Worm (Caenorhabditis elegans): ENCODE measurements around the gene arl-8.
A peak's percentile ranks its signal among the peaks of the same experiment; 100 is the strongest.

arl-8 gene

DNA sequence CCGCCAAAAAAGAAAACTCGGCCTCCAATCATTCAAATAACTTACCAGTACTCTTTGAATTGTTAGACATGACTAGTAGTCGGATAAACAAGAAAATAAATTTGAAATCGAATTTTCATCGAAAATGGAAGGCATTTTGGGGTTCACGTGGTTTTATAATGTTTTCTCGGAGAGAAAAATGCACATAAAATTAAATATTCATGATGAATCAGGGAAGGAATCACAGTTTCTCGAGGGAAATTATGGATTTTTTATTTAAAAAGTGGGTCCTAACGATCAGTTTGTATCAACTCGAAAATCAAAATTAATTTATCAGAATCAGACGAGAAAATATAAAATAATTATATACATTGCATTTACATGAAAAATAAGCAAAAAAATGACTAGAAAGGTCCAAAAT, 32.6 kb upstream of the arl-8 start, which contains the start of gene Y57G11C.5:
TSS of gene Y57G11C.5 (minus strand) at position 101 of the 400 bp plus-strand sequence.
- TF ChIP-seq pha-2 (tag; optimal IDR thresholded peaks at IDR 0.05) (no peak), dmd-4 (tag; optimal IDR thresholded peaks at IDR 0.05; ENCODE audit: borderline replicate concordance) (no peak), hlh-30 (tag; optimal IDR thresholded peaks at IDR 0.05; ENCODE audit: insufficient read depth) (no peak), ztf-16 (tag; optimal IDR thresholded peaks at IDR 0.05) (no peak), tbx-2 (tag; optimal IDR thresholded peaks at IDR 0.05) (no peak), unc-86 (tag; optimal IDR thresholded peaks at IDR 0.05) (no peak), hlh-15 (tag; optimal IDR thresholded peaks at IDR 0.05) (no peak), unc-3 (GFP tag; conservative IDR thresholded peaks at IDR 0.05) (no peak), unc-3 (tag; optimal IDR thresholded peaks at IDR 0.05) (no peak), K02D7.2 (tag; optimal IDR thresholded peaks at IDR 0.05) (no peak), npax-4 (tag; optimal IDR thresholded peaks at IDR 0.05) (no peak), lim-6 (tag; optimal IDR thresholded peaks at IDR 0.05) (no peak), nhr-11 (tag; optimal IDR thresholded peaks at IDR 0.05) (no peak), syd-9 (tag; optimal IDR thresholded peaks at IDR 0.05) (no peak), sdc-2 (tag; optimal IDR thresholded peaks at IDR 0.05) (no peak), eyg-1 (tag; optimal IDR thresholded peaks at IDR 0.05) (no peak), sox-4 (tag; optimal IDR thresholded peaks at IDR 0.05) (no peak)

DNA sequence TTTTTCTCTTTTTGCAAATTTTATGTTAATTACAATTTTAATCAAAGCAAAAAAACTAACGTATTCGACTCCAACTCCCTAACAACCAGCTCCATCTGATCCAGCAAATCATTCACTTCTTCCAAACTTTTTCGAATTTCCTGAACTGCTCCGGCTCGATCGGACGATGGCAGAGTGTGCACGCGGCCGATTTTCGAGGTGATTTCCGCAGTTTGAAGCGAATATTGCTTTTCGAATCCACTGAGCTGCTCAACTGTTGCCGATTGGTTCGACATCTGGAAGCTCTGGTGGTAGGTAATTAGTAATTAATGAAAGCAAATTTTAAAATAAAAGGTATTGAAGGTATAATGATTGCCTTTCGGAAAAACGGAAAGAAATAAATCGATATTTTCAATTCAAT, 31.6 kb upstream of the arl-8 start, which contains the start of gene vti-1:
TSS of gene vti-1 (minus strand) at position 284 of the 400 bp plus-strand sequence.
- no peak for TF ChIP-seq ceh-18 (tag; optimal IDR thresholded peaks at IDR 0.05)
- no peak for TF ChIP-seq ceh-48 (tag; optimal IDR thresholded peaks at IDR 0.05)
- no peak for TF ChIP-seq npax-4 (tag; optimal IDR thresholded peaks at IDR 0.05)
- no peak for TF ChIP-seq odd-2 (tag; optimal IDR thresholded peaks at IDR 0.05)
- no peak for TF ChIP-seq sdc-2 (tag; optimal IDR thresholded peaks at IDR 0.05)
- TF ChIP-seq zip-5 (tag; optimal IDR thresholded peaks at IDR 0.05), result no peak
- no peak for TF ChIP-seq pat-9 (tag; optimal IDR thresholded peaks at IDR 0.05)
- TF ChIP-seq C08G9.2 (tag; optimal IDR thresholded peaks at IDR 0.05), result no peak
- no peak for TF ChIP-seq ceh-2 (tag; optimal IDR thresholded peaks at IDR 0.05)
- no peak for TF ChIP-seq fkh-10 (GFP tag; optimal IDR thresholded peaks at IDR 0.05)
- TF ChIP-seq unc-86 (tag; optimal IDR thresholded peaks at IDR 0.05), result no peak

DNA sequence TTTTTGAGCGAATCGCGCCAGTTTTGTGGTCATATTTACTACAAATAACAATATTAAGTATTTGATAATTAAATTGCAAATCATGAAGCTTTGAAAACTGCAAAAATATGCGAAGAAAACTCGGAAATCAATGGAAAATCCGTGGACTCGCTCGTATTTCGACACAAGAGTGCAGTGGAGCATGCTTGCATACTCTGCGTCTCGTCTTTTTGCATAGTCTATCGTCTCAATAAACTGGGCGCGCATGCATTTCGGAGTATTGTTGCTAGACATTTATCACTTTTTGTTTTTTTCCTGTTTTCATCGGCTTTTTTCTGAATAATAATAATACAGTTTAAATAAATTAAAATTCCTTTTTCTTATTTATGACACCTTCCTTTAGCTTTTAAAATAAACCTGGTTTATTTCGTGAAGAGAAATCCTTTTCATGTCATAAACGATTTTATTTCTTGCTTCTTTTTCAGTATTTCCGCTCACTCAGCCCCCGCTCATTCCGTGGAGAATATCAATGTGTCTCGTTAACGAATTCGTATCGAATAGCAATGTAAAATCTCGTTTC, 30.2 kb upstream of the arl-8 start, which contains the start of the genes mrps-7 and Y57G11C.3:
TSS of gene mrps-7 (minus strand) at position 38 of the 559 bp plus-strand sequence.
TSS of gene Y57G11C.3 (plus strand) at position 509 of the 559 bp plus-strand sequence.
- TF ChIP-seq dve-1 (tag; optimal IDR thresholded peaks at IDR 0.05) (peak; percentile 79), ceh-30 (tag; optimal IDR thresholded peaks at IDR 0.05) (peak; percentile 84), mec-3 (tag; optimal IDR thresholded peaks at IDR 0.05; ENCODE audit: borderline replicate concordance) (no peak), ceh-18 (tag; optimal IDR thresholded peaks at IDR 0.05) (peak; percentile 54), pha-4 (tag; optimal IDR thresholded peaks at IDR 0.05) (no peak), madf-2 (tag; optimal IDR thresholded peaks at IDR 0.05) (peak; percentile 15), ets-4 (tag; optimal IDR thresholded peaks at IDR 0.05) (no peak), hlh-30 (tag; optimal IDR thresholded peaks at IDR 0.05; ENCODE audit: insufficient read depth) (peak; percentile 44), ceh-2 (tag; optimal IDR thresholded peaks at IDR 0.05) (no peak), tbx-2 (tag; optimal IDR thresholded peaks at IDR 0.05) (peak; percentile 55), unc-55 (GFP tag; optimal IDR thresholded peaks at IDR 0.05) (peak; percentile 81), elt-2 (tag; optimal IDR thresholded peaks at IDR 0.05) (peak; percentile 51), unc-86 (tag; optimal IDR thresholded peaks at IDR 0.05) (peak; percentile 6), pax-1 (tag; optimal IDR thresholded peaks at IDR 0.05) (peak; percentile 80), ztf-16 (tag; optimal IDR thresholded peaks at IDR 0.05) (peak; percentile 24), ceh-48 (tag; optimal IDR thresholded peaks at IDR 0.05) (peak; percentile 72), ceh-34 (tag; optimal IDR thresholded peaks at IDR 0.05) (peak; percentile 30), pros-1 (tag; optimal IDR thresholded peaks at IDR 0.05) (peak; percentile 19), nfya-1 (tag; optimal IDR thresholded peaks at IDR 0.05) (peak; percentile 80), unc-42 (tag; optimal IDR thresholded peaks at IDR 0.05) (peak; percentile 49), ceh-31 (tag; optimal IDR thresholded peaks at IDR 0.05) (peak; percentile 57)

All from whole organism, late embryonic.